Fruit fly (Drosophila melanogaster) whole organism, embryonic: ENCODE measurements around the gene ich.

Source experiments
- ATbp ChIP-seq: fragments of 200-800 bp; sonication (Bioruptor generic); optimal IDR thresholded peaks from 2 replicates; lab custom pipeline; 2017; ENCODE audit warnings: missing biosample characterization, mild to moderate bottlenecking, missing genetic modification characterization, missing genetic modification reagents
- Ada2b ChIP-seq: fragments of 200-800 bp; sonication (Bioruptor generic); IDR thresholded peaks from 2 replicates; pipeline ENCODE4 v1.3.6; 2022; ENCODE audit warnings: missing biosample characterization, missing genetic modification characterization
- Aef1 ChIP-seq: fragments of 200-800 bp; sonication (Bioruptor generic); IDR thresholded peaks from 3 replicates; pipeline ENCODE4 v1.3.6; 2022; ENCODE audit warnings: missing biosample characterization, missing genetic modification characterization
- BEAF-32 ChIP-seq: fragments of 200-800 bp; sonication (Bioruptor generic); optimal IDR thresholded peaks from 3 replicates; lab custom pipeline; 2017; ENCODE audit warnings: missing biosample characterization, missing genetic modification characterization, mild to moderate bottlenecking, moderate library complexity, missing genetic modification reagents
- CG11504 ChIP-seq: fragments of 200-800 bp; sonication (Bioruptor generic); optimal IDR thresholded peaks from 3 replicates; lab custom pipeline; 2019; ENCODE audit warnings: missing biosample characterization, mild to moderate bottlenecking, missing genetic modification characterization, moderate library complexity
- CG11723 ChIP-seq: fragments of 200-800 bp; sonication (Bioruptor generic); optimal IDR thresholded peaks from 2 replicates; lab custom pipeline; 2017; ENCODE audit warnings: missing biosample characterization, mild to moderate bottlenecking, missing genetic modification characterization
- CG12219 ChIP-seq: fragments of 200-800 bp; sonication (Bioruptor generic); optimal IDR thresholded peaks from 3 replicates; lab custom pipeline; 2018; ENCODE audit warnings: missing biosample characterization, mild to moderate bottlenecking, missing genetic modification characterization
- CG14441 ChIP-seq: fragments of 200-800 bp; sonication (Bioruptor generic); IDR thresholded peaks from 2 replicates; pipeline ENCODE4 v1.3.6; 2022; ENCODE audit warnings: missing biosample characterization, missing genetic modification characterization
- CG15073 ChIP-seq: fragments of 200-800 bp; sonication (Bioruptor generic); optimal IDR thresholded peaks from 2 replicates; lab custom pipeline; 2016; ENCODE audit warnings: missing biosample characterization, missing genetic modification characterization
- CG17361 ChIP-seq: fragments of 200-800 bp; sonication (Bioruptor generic); IDR thresholded peaks from 3 replicates; pipeline ENCODE4 v1.3.6; 2022; ENCODE audit warnings: missing biosample characterization, missing genetic modification characterization
- CG2120 ChIP-seq: fragments of 200-800 bp; sonication (Bioruptor generic); optimal IDR thresholded peaks from 3 replicates; lab custom pipeline; 2016; ENCODE audit warnings: missing biosample characterization, missing genetic modification characterization
- CG2202 ChIP-seq: fragments of 200-800 bp; sonication (Bioruptor generic); optimal IDR thresholded peaks from 2 replicates; lab custom pipeline; 2018; ENCODE audit warnings: missing biosample characterization, mild to moderate bottlenecking, missing genetic modification characterization
- CG3163 ChIP-seq: fragments of 200-800 bp; sonication (Bioruptor generic); optimal IDR thresholded peaks from 3 replicates; lab custom pipeline; 2016; ENCODE audit warnings: missing biosample characterization, missing genetic modification characterization
- CG32772 ChIP-seq: fragments of 200-800 bp; sonication (Bioruptor generic); IDR thresholded peaks from 2 replicates; pipeline ENCODE4 v1.3.6; 2022; ENCODE audit warnings: missing biosample characterization, missing genetic modification characterization
- CG33557 ChIP-seq: fragments of 200-800 bp; sonication (Bioruptor generic); optimal IDR thresholded peaks from 2 replicates; lab custom pipeline; 2019; ENCODE audit warnings: missing biosample characterization, mild to moderate bottlenecking, missing genetic modification characterization, moderate library complexity
- CG34422 ChIP-seq: fragments of 200-800 bp; sonication (Bioruptor generic); IDR thresholded peaks from 3 replicates; pipeline ENCODE4 v1.3.6; 2022; ENCODE audit warnings: missing biosample characterization, missing genetic modification characterization
- CG4328 ChIP-seq: fragments of 200-800 bp; sonication (Bioruptor generic); optimal IDR thresholded peaks from 3 replicates; lab custom pipeline; 2017; ENCODE audit warnings: missing biosample characterization, missing genetic modification reagents, missing genetic modification characterization
- CG4360 ChIP-seq: fragments of 200-800 bp; sonication (Bioruptor generic); IDR thresholded peaks from 2 replicates; pipeline ENCODE4 v1.3.6; 2022; ENCODE audit warnings: missing biosample characterization, missing genetic modification characterization
- CG4404 ChIP-seq: fragments of 200-800 bp; sonication (Bioruptor generic); IDR thresholded peaks from 2 replicates; pipeline ENCODE4 v1.3.6; 2022; ENCODE audit warnings: missing biosample characterization, missing genetic modification characterization
- CG5245 ChIP-seq: fragments of 200-800 bp; sonication (Bioruptor generic); optimal IDR thresholded peaks from 3 replicates; lab custom pipeline; 2016; ENCODE audit warnings: missing biosample characterization, missing genetic modification characterization
- CG5953 ChIP-seq: fragments of 200-800 bp; sonication (Bioruptor generic); IDR thresholded peaks from 2 replicates; pipeline ENCODE4 v1.3.6; 2022; ENCODE audit warnings: missing biosample characterization, missing genetic modification characterization
- CG9797 ChIP-seq: fragments of 200-800 bp; sonication (Bioruptor generic); optimal IDR thresholded peaks from 3 replicates; lab custom pipeline; 2018; ENCODE audit warnings: missing biosample characterization, mild to moderate bottlenecking, missing genetic modification characterization
- D19A ChIP-seq: fragments of 200-800 bp; optimal IDR thresholded peaks from 3 replicates; lab custom pipeline; 2019; ENCODE audit warnings: missing biosample characterization, mild to moderate bottlenecking, missing genetic modification characterization, moderate library complexity
- Dad ChIP-seq: fragments of 200-800 bp; sonication (Bioruptor generic); optimal IDR thresholded peaks from 3 replicates; lab custom pipeline; 2016; ENCODE audit warnings: missing biosample characterization, missing genetic modification characterization
- Dll ChIP-seq: fragments of 200-800 bp; sonication (Bioruptor generic); IDR thresholded peaks from 4 replicates; pipeline ENCODE4 v1.3.6; 2022; ENCODE audit warnings: missing biosample characterization, missing genetic modification characterization; ENCODE audit not compliant: partially characterized antibody
- Myb ChIP-seq: fragments of 200-800 bp; sonication (Bioruptor generic); optimal IDR thresholded peaks from 2 replicates; lab custom pipeline; 2016; ENCODE audit warnings: missing biosample characterization, missing genetic modification characterization
- Oaz ChIP-seq: fragments of 200-800 bp; sonication (Bioruptor generic); IDR thresholded peaks from 2 replicates; pipeline ENCODE4 v1.3.6; 2022; ENCODE audit warnings: missing biosample characterization, missing genetic modification characterization
- Optix ChIP-seq: fragments of 200-800 bp; sonication (Bioruptor generic); IDR thresholded peaks from 3 replicates; pipeline ENCODE4 v1.3.6; 2022; ENCODE audit warnings: missing biosample characterization, missing genetic modification characterization
- Rfx ChIP-seq: fragments of 200-800 bp; sonication (Bioruptor generic); IDR thresholded peaks from 2 replicates; pipeline ENCODE4 v1.3.6; 2022; ENCODE audit warnings: missing biosample characterization, missing genetic modification characterization
- Scr ChIP-seq: fragments of 200-800 bp; sonication (Bioruptor generic); IDR thresholded peaks from 2 replicates; pipeline ENCODE4 v1.3.6; 2022; ENCODE audit warnings: missing biosample characterization, missing genetic modification characterization; ENCODE audit not compliant: partially characterized antibody
- Sin3A ChIP-seq: fragments of >200 bp; optimal IDR thresholded peaks from 2 replicates; lab custom pipeline; 2018
- YL-1 ChIP-seq: fragments of 200-800 bp; sonication (Bioruptor generic); optimal IDR thresholded peaks from 3 replicates; lab custom pipeline; 2017; ENCODE audit warnings: missing biosample characterization, mild to moderate bottlenecking, missing genetic modification characterization
- ase ChIP-seq: fragments of 200-800 bp; sonication (Bioruptor generic); IDR thresholded peaks from 3 replicates; pipeline ENCODE4 v1.3.6; 2022; ENCODE audit warnings: missing biosample characterization, missing genetic modification characterization
- bowl ChIP-seq: fragments of 200-800 bp; sonication (Bioruptor generic); IDR thresholded peaks from 2 replicates; pipeline ENCODE4 v1.3.6; 2022; ENCODE audit warnings: missing biosample characterization, missing genetic modification characterization
- bsh ChIP-seq, 2 experiments: fragments of 200-800 bp; sonication (Bioruptor generic); optimal IDR thresholded peaks; 2 replicates each; lab custom pipeline; 2017 to 2018; ENCODE audit warnings: mild to moderate bottlenecking in 2 of 2, missing biosample characterization in 2 of 2, missing genetic modification characterization in 2 of 2, moderate library complexity in 1 of 2
- cad ChIP-seq: fragments of >200 bp; optimal IDR thresholded peaks from 2 replicates; lab custom pipeline; 2017; ENCODE audit warnings: missing biosample characterization, missing genetic modification characterization
- chif ChIP-seq, 2 experiments: fragments of 200-800 bp; sonication (Bioruptor generic); optimal IDR thresholded peaks; 3 replicates each; lab custom pipeline; 2016; ENCODE audit warnings: missing biosample characterization in 2 of 2, missing genetic modification characterization in 2 of 2
- disco-r ChIP-seq: fragments of 200-800 bp; sonication (Bioruptor generic); optimal IDR thresholded peaks from 2 replicates; lab custom pipeline; 2016; ENCODE audit warnings: missing biosample characterization, missing genetic modification characterization
- dmrt99B ChIP-seq: fragments of 200-800 bp; sonication (Bioruptor generic); optimal IDR thresholded peaks from 2 replicates; lab custom pipeline; 2018; ENCODE audit warnings: missing biosample characterization, mild to moderate bottlenecking, missing genetic modification characterization, moderate library complexity
- eve ChIP-seq, 2 experiments: fragments of >200 bp; optimal IDR thresholded peaks; 2 replicates each; lab custom pipeline; 2017; ENCODE audit warnings: missing biosample characterization in 2 of 2, missing genetic modification characterization in 2 of 2
- gcm ChIP-seq: fragments of 200-800 bp; sonication (Bioruptor generic); optimal IDR thresholded peaks from 2 replicates; lab custom pipeline; 2019; ENCODE audit warnings: missing biosample characterization, mild to moderate bottlenecking, missing genetic modification characterization, moderate library complexity
- onecut ChIP-seq: fragments of 200-800 bp; sonication (Bioruptor generic); IDR thresholded peaks from 2 replicates; pipeline ENCODE4 v1.3.6; 2022; ENCODE audit warnings: missing biosample characterization, missing genetic modification characterization
- p53 ChIP-seq: fragments of 200-800 bp; sonication (Bioruptor generic); optimal IDR thresholded peaks from 2 replicates; lab custom pipeline; 2016; ENCODE audit warnings: missing biosample characterization, missing genetic modification characterization
- pb ChIP-seq: fragments of 200-800 bp; sonication (Bioruptor generic); optimal IDR thresholded peaks from 3 replicates; lab custom pipeline; 2016; ENCODE audit warnings: missing biosample characterization, missing genetic modification characterization
- pita ChIP-seq: fragments of 200-800 bp; sonication (Bioruptor generic); optimal IDR thresholded peaks from 2 replicates; lab custom pipeline; 2017; ENCODE audit warnings: missing biosample characterization, mild to moderate bottlenecking, missing genetic modification characterization
- ro ChIP-seq: fragments of 200-800 bp; sonication (Bioruptor generic); IDR thresholded peaks from 2 replicates; pipeline ENCODE4 v1.3.6; 2022; ENCODE audit warnings: missing biosample characterization, missing genetic modification characterization
- scrt ChIP-seq: fragments of 200-800 bp; sonication (Bioruptor generic); optimal IDR thresholded peaks from 2 replicates; lab custom pipeline; 2018; ENCODE audit warnings: missing biosample characterization, mild to moderate bottlenecking, missing genetic modification characterization, moderate library complexity
- shn ChIP-seq: fragments of 200-800 bp; sonication (Bioruptor generic); optimal IDR thresholded peaks from 3 replicates; lab custom pipeline; 2016; ENCODE audit warnings: missing biosample characterization, missing genetic modification characterization
- sim ChIP-seq: fragments of 200-800 bp; sonication (Bioruptor generic); IDR thresholded peaks from 2 replicates; pipeline ENCODE4 v1.3.6; 2022; ENCODE audit warnings: missing biosample characterization, missing genetic modification characterization
- stwl ChIP-seq: fragments of 200-800 bp; sonication (Bioruptor generic); optimal IDR thresholded peaks from 3 replicates; lab custom pipeline; 2018; ENCODE audit warnings: missing biosample characterization, mild to moderate bottlenecking, missing genetic modification characterization, moderate library complexity
- wdn ChIP-seq: fragments of 200-800 bp; sonication (Bioruptor generic); IDR thresholded peaks from 2 replicates; pipeline ENCODE4 v1.3.6; 2022; ENCODE audit warnings: missing biosample characterization, missing genetic modification characterization
- zen2 ChIP-seq: fragments of 200-800 bp; sonication (Bioruptor generic); IDR thresholded peaks from 3 replicates; pipeline ENCODE4 v1.3.6; 2022; ENCODE audit warnings: missing biosample characterization, missing genetic modification characterization; ENCODE audit not compliant: partially characterized antibody

ich gene

DNA sequence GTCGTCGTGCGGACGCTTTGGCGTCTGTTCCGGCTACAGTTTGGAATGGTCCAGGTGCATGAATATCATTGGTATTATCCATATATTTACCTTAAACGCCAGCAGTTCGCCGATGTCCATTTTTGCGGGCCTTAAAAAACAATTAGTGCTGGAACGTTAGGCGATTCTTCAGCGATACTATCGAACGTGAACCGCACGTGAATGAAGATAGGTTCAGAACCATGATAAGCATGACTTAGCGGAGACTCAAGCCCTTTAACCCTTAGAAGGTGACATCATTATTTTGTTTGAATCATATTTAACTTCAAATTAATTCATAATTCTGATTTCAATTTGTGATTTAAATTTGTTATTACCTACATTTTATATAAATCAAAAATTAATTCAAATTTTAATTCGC lies 18.0 kb downstream of the ich start, which contains the start of gene CG11964 (continued):
- no peak for TF ChIP-seq CG4360 (GFP tag; lab: Robert Waterston, UW)
- TF ChIP-seq CG33557 (GFP tag; lab: Kevin White, UChicago), result peak; percentile 36
- TF ChIP-seq CG32772, result peak; percentile 29; the same call in 1 of the 2 replicates
- no peak for TF ChIP-seq Oaz (GFP tag; lab: Robert Waterston, UW)
- TF ChIP-seq ATbp (GFP tag; lab: Kevin White, UChicago), result no peak
- TF ChIP-seq Myb (GFP tag; lab: Kevin White, UChicago), result peak; percentile 71
- TF ChIP-seq CG14441 (GFP tag; lab: Robert Waterston, UW), result no peak
- no peak for TF ChIP-seq CG12219 (GFP tag; lab: Kevin White, UChicago)
- peak in 1 of 2 experiments; percentile 32 for TF ChIP-seq bsh (GFP tag; optimal IDR thresholded peaks at IDR 0.05; lab: Kevin White, UChicago)
- TF ChIP-seq stwl (tag; lab: Kevin White, UChicago), result peak; percentile 93
- TF ChIP-seq CG5245 (GFP tag; lab: Kevin White, UChicago), result peak; percentile 17
- TF ChIP-seq BEAF-32, result peak; percentile 99
- TF ChIP-seq Dad, result peak; percentile 65
- TF ChIP-seq CG9797 (GFP tag; lab: Kevin White, UChicago), result peak; percentile 53
- peak; percentile 47; the same call in 1 of the 3 replicates for TF ChIP-seq CG17361 (GFP tag; lab: Robert Waterston, UW)
- TF ChIP-seq sim, result no peak
- TF ChIP-seq Rfx (GFP tag; lab: Robert Waterston, UW), result peak; percentile 80
- peak; percentile 53 for TF ChIP-seq Sin3A (lab: Kevin White, UChicago)
- peak; percentile 98 for TF ChIP-seq zen2 (GFP tag; lab: Robert Waterston, UW)
- TF ChIP-seq ro (GFP tag; lab: Robert Waterston, UW), result no peak
- peak; percentile 89 for TF ChIP-seq pita (GFP tag; lab: Kevin White, UChicago)
- TF ChIP-seq bowl (GFP tag; lab: Robert Waterston, UW), result no peak
- peak; percentile 79 for TF ChIP-seq CG2120 (GFP tag; lab: Kevin White, UChicago)
- no peak for TF ChIP-seq CG5953
- peak; percentile 24; the same call in 1 of the 2 replicates for TF ChIP-seq Ada2b (GFP tag; lab: Robert Waterston, UW)
- TF ChIP-seq CG4328 (GFP tag; lab: Kevin White, UChicago), result no peak
- no peak for TF ChIP-seq ase (GFP tag; lab: Robert Waterston, UW)
- no peak for TF ChIP-seq cad
- TF ChIP-seq Dll (GFP tag; lab: Robert Waterston, UW), result peak; percentile 99
- no peak for TF ChIP-seq disco-r (GFP tag; lab: Kevin White, UChicago)
- TF ChIP-seq chif (GFP tag; optimal IDR thresholded peaks at IDR 0.05; lab: Kevin White, UChicago), result peak; percentile 44 to 55
- no peak for TF ChIP-seq Aef1 (GFP tag; lab: Robert Waterston, UW)
- peak; percentile 52 for TF ChIP-seq shn (GFP tag; lab: Kevin White, UChicago)
- no peak for TF ChIP-seq pb
- TF ChIP-seq CG3163, result peak; percentile 31
- peak; percentile 75 for TF ChIP-seq CG34422 (GFP tag; lab: Robert Waterston, UW)
- peak; percentile 55 for TF ChIP-seq YL-1 (GFP tag; lab: Kevin White, UChicago)
- no peak for TF ChIP-seq gcm (GFP tag; lab: Kevin White, UChicago)
- peak; percentile 4 for TF ChIP-seq D19A (tag; lab: Kevin White, UChicago)
- TF ChIP-seq wdn (GFP tag; lab: Robert Waterston, UW), result peak; percentile 55
- no peak for TF ChIP-seq eve (GFP tag; optimal IDR thresholded peaks at IDR 0.05; lab: Kevin White, UChicago)
- no peak for TF ChIP-seq dmrt99B (tag; lab: Kevin White, UChicago)
- no peak for TF ChIP-seq CG11723 (GFP tag; lab: Kevin White, UChicago)
- no peak for TF ChIP-seq CG2202 (tag; lab: Kevin White, UChicago)
- TF ChIP-seq CG15073, result no peak
- TF ChIP-seq Optix, result 0 out of 3 replicates have a peak, but pooled peaks have one; percentile 31
- no peak for TF ChIP-seq CG4404
- TF ChIP-seq CG11504, result peak; percentile 78
- TF ChIP-seq Scr (GFP tag; lab: Robert Waterston, UW), result peak; percentile 99
- TF ChIP-seq p53 (GFP tag; lab: Kevin White, UChicago), result peak; percentile 53
- peak; percentile 25; the same call in 1 of the 2 replicates for TF ChIP-seq onecut (GFP tag; lab: Robert Waterston, UW)
- TF ChIP-seq scrt (GFP tag; lab: Kevin White, UChicago), result peak; percentile 10
